Worm (Caenorhabditis elegans): ENCODE results near the gene srh-264.

srh-264 gene

ce11 chrV:15413847-15414246, at the start of gene srh-264:
srh-264 (plus strand) TSS chrV:15414147.
- no peak for TF ChIP-seq mab-5 (tag; optimal IDR thresholded peaks at IDR 0.05)
- TF ChIP-seq pha-4 (tag; optimal IDR thresholded peaks at IDR 0.05): no peak

- TF ChIP-seq lsy-2 (tag; optimal IDR thresholded peaks at IDR 0.05) (no peak), snpc-4 (tag; optimal IDR thresholded peaks at IDR 0.05) (no peak), nhr-28 (tag; optimal IDR thresholded peaks at IDR 0.05) (no peak), nhr-2 (tag; optimal IDR thresholded peaks at IDR 0.05) (no peak), zip-8 (tag; optimal IDR thresholded peaks at IDR 0.05) (no peak), M03D4.4 (tag; optimal IDR thresholded peaks at IDR 0.05) (no peak), unc-62 (GFP tag; optimal IDR thresholded peaks at IDR 0.05) (no peak), hlh-1 (tag; optimal IDR thresholded peaks at IDR 0.05) (no peak), unc-39 (tag; optimal IDR thresholded peaks at IDR 0.05) (no peak), flh-1 (GFP tag; optimal IDR thresholded peaks at IDR 0.05) (no peak), ceh-39 (tag; optimal IDR thresholded peaks at IDR 0.05) (no peak), nhr-237 (tag; optimal IDR thresholded peaks at IDR 0.05) (no peak), sem-2 (GFP tag; optimal IDR thresholded peaks at IDR 0.05) (no peak), ham-2 (GFP tag; optimal IDR thresholded peaks at IDR 0.05) (no peak), sptf-1 (tag; optimal IDR thresholded peaks at IDR 0.05) (no peak), mab-5 (tag; optimal IDR thresholded peaks at IDR 0.05) (no peak), mls-2 (tag; optimal IDR thresholded peaks at IDR 0.05) (no peak), ceh-43 (GFP tag; optimal IDR thresholded peaks at IDR 0.05) (no peak), elt-1 (tag; optimal IDR thresholded peaks at IDR 0.05; ENCODE audit: borderline replicate concordance, insufficient read depth) (no peak)
Measured at ce11 chrV:15367770-15368169, 46.2 kb upstream of the srh-264 start.

ce11 chrV:15369707-15370106, 44.2 kb upstream of the srh-264 start, which contains the start of gene nhr-269:
nhr-269 (minus strand) TSS chrV:15369807.
- no peak for TF ChIP-seq snpc-4 (tag; optimal IDR thresholded peaks at IDR 0.05)
- TF ChIP-seq ceh-43 (GFP tag; optimal IDR thresholded peaks at IDR 0.05): no peak
- no peak for TF ChIP-seq hlh-1 (tag; optimal IDR thresholded peaks at IDR 0.05)
- TF ChIP-seq cnd-1 (tag; optimal IDR thresholded peaks at IDR 0.05): no peak
- TF ChIP-seq ces-1 (GFP tag; optimal IDR thresholded peaks at IDR 0.05): no peak
- TF ChIP-seq nhr-28 (tag; optimal IDR thresholded peaks at IDR 0.05): no peak
- TF ChIP-seq unc-62 (GFP tag; optimal IDR thresholded peaks at IDR 0.05): no peak
- no peak for TF ChIP-seq bed-3 (GFP tag; optimal IDR thresholded peaks at IDR 0.05)
- TF ChIP-seq mab-5 (tag; optimal IDR thresholded peaks at IDR 0.05): no peak
- TF ChIP-seq ceh-83 (GFP tag; optimal IDR thresholded peaks at IDR 0.05): no peak
- TF ChIP-seq lsy-2 (tag; optimal IDR thresholded peaks at IDR 0.05): no peak
- TF ChIP-seq M03D4.4 (tag; optimal IDR thresholded peaks at IDR 0.05): no peak
- no peak for TF ChIP-seq sptf-1 (tag; optimal IDR thresholded peaks at IDR 0.05)
- no peak for TF ChIP-seq elt-1 (tag; optimal IDR thresholded peaks at IDR 0.05; ENCODE audit: borderline replicate concordance, insufficient read depth)
- TF ChIP-seq lin-13 (tag; optimal IDR thresholded peaks at IDR 0.05): no peak

- TF ChIP-seq pha-4 (tag; optimal IDR thresholded peaks at IDR 0.05) (no peak), nhr-12 (tag; optimal IDR thresholded peaks at IDR 0.05) (no peak), mep-1 (tag; optimal IDR thresholded peaks at IDR 0.05) (no peak), bed-3 (GFP tag; optimal IDR thresholded peaks at IDR 0.05) (no peak), nhr-28 (tag; optimal IDR thresholded peaks at IDR 0.05) (no peak), elt-1 (tag; optimal IDR thresholded peaks at IDR 0.05; ENCODE audit: borderline replicate concordance, insufficient read depth) (no peak), zip-8 (tag; optimal IDR thresholded peaks at IDR 0.05) (no peak), ceh-39 (tag; optimal IDR thresholded peaks at IDR 0.05) (no peak), sem-2 (GFP tag; optimal IDR thresholded peaks at IDR 0.05) (no peak), drap-1 (GFP tag; optimal IDR thresholded peaks at IDR 0.05) (no peak), nhr-76 (tag; optimal IDR thresholded peaks at IDR 0.05) (no peak), tbx-8 (GFP tag; optimal IDR thresholded peaks at IDR 0.05) (no peak), elt-3 (tag; optimal IDR thresholded peaks at IDR 0.05) (no peak), sptf-1 (tag; optimal IDR thresholded peaks at IDR 0.05) (no peak), lsy-2 (tag; optimal IDR thresholded peaks at IDR 0.05) (no peak)
Measured at ce11 chrV:15376223-15376622, 37.7 kb upstream of the srh-264 start, which contains the start of gene srh-52. srh-52 (minus strand) TSS chrV:15376323.

ce11 chrV:15377903-15378302, 36.0 kb upstream of the srh-264 start, which contains the start of gene srh-122:
srh-122 (minus strand) TSS chrV:15378003.
- no peak for TF ChIP-seq ceh-39 (tag; optimal IDR thresholded peaks at IDR 0.05)
